Fruit fly (Drosophila melanogaster): ENCODE results near the gene CG15888.

- TF ChIP-seq usp (GFP tag; optimal IDR thresholded peaks at IDR 0.05) (no peak), br (GFP tag; optimal IDR thresholded peaks at IDR 0.05) (no peak), ey (GFP tag; optimal IDR thresholded peaks at IDR 0.05) (no peak), Dfd (GFP tag; optimal IDR thresholded peaks at IDR 0.05) (no peak), dmrt93B (GFP tag; optimal IDR thresholded peaks at IDR 0.05) (no peak), GATAd (GFP tag; optimal IDR thresholded peaks at IDR 0.05) (no peak)
Observed at dm6 chr3R:13290329-13290728, 4.0 kb upstream of the CG15888 start, which contains the start of gene Osi22.

Data from whole organism, wandering third instar larva.